Fruit fly (Drosophila melanogaster) whole organism, prepupa: ENCODE data around the gene lic.

Source experiments
- Blimp-1 ChIP-seq: fragments of 200-800 bp; sonication (Bioruptor generic); optimal IDR thresholded peaks from 3 replicates; lab custom pipeline; 2017; ENCODE audit warnings: missing biosample characterization, missing genetic modification characterization, mild to moderate bottlenecking, moderate library complexity, missing genetic modification reagents
- CG10669 ChIP-seq: fragments of 200-800 bp; sonication (Bioruptor generic); optimal IDR thresholded peaks from 3 replicates; lab custom pipeline; 2018; ENCODE audit warnings: missing biosample characterization, mild to moderate bottlenecking, missing genetic modification characterization, moderate library complexity
- CG11294 ChIP-seq: fragments of 200-800 bp; sonication (Bioruptor generic); IDR thresholded peaks from 2 replicates; pipeline ENCODE4 v1.3.6; 2022; ENCODE audit warnings: missing biosample characterization, missing genetic modification characterization
- CG11762 ChIP-seq: fragments of 200-800 bp; sonication (Bioruptor generic); optimal IDR thresholded peaks from 3 replicates; lab custom pipeline; 2016; ENCODE audit warnings: missing biosample characterization, missing genetic modification characterization; ENCODE audit not compliant: insufficient read depth
- CG15336 ChIP-seq: fragments of 200-800 bp; sonication (Bioruptor generic); IDR thresholded peaks from 2 replicates; pipeline ENCODE4 v1.3.6; 2022; ENCODE audit warnings: missing biosample characterization, missing genetic modification characterization
- CG1621 ChIP-seq: fragments of 200-800 bp; sonication (Bioruptor generic); optimal IDR thresholded peaks from 3 replicates; lab custom pipeline; 2018; ENCODE audit warnings: missing biosample characterization, mild to moderate bottlenecking, missing genetic modification characterization
- CG16779 ChIP-seq: fragments of 200-800 bp; sonication (Bioruptor generic); optimal IDR thresholded peaks from 3 replicates; lab custom pipeline; 2017; ENCODE audit warnings: missing biosample characterization, mild to moderate bottlenecking, missing genetic modification characterization
- CG3032 ChIP-seq: fragments of 200-800 bp; optimal IDR thresholded peaks from 2 replicates; lab custom pipeline; 2019; ENCODE audit warnings: missing biosample characterization, mild to moderate bottlenecking, missing genetic modification characterization, moderate library complexity
- CG31627 ChIP-seq: fragments of 200-800 bp; sonication (Bioruptor generic); optimal IDR thresholded peaks from 3 replicates; lab custom pipeline; 2016; ENCODE audit warnings: missing biosample characterization, missing genetic modification characterization
- CG32006 ChIP-seq: fragments of 200-800 bp; sonication (Bioruptor generic); optimal IDR thresholded peaks from 3 replicates; lab custom pipeline; 2017; ENCODE audit warnings: missing biosample characterization, mild to moderate bottlenecking, missing genetic modification characterization
- CG34406 ChIP-seq: fragments of 200-800 bp; sonication (Bioruptor generic); optimal IDR thresholded peaks from 3 replicates; lab custom pipeline; 2016; ENCODE audit warnings: missing biosample characterization, missing genetic modification characterization
- CG3919 ChIP-seq: fragments of 200-800 bp; sonication (Bioruptor generic); optimal IDR thresholded peaks from 3 replicates; lab custom pipeline; 2016; ENCODE audit warnings: missing biosample characterization, missing genetic modification characterization
- CG4318 ChIP-seq: fragments of 200-800 bp; sonication (Bioruptor generic); optimal IDR thresholded peaks from 3 replicates; lab custom pipeline; 2017; ENCODE audit warnings: missing biosample characterization, mild to moderate bottlenecking, missing genetic modification characterization
- CG6163 ChIP-seq: fragments of 200-800 bp; sonication (Bioruptor generic); IDR thresholded peaks from 3 replicates; pipeline ENCODE4 v1.3.6; 2022; ENCODE audit warnings: missing biosample characterization, missing genetic modification characterization
- CG6276 ChIP-seq: fragments of 200-800 bp; sonication (Bioruptor generic); optimal IDR thresholded peaks from 2 replicates; lab custom pipeline; 2017; ENCODE audit warnings: missing biosample characterization, mild to moderate bottlenecking, missing genetic modification characterization
- CG6792 ChIP-seq: fragments of 200-800 bp; sonication (Bioruptor generic); optimal IDR thresholded peaks from 3 replicates; lab custom pipeline; 2016; ENCODE audit warnings: missing biosample characterization, missing genetic modification characterization
- CG6808 ChIP-seq: fragments of 200-800 bp; sonication (Bioruptor generic); optimal IDR thresholded peaks from 3 replicates; lab custom pipeline; 2017; ENCODE audit warnings: missing biosample characterization, missing genetic modification characterization, mild to moderate bottlenecking, moderate library complexity, missing genetic modification reagents
- CG6854 ChIP-seq: fragments of 200-800 bp; sonication (Bioruptor generic); optimal IDR thresholded peaks from 2 replicates; lab custom pipeline; 2017; ENCODE audit warnings: missing biosample characterization, mild to moderate bottlenecking, missing genetic modification characterization
- CG8119 ChIP-seq: fragments of 200-800 bp; sonication (Bioruptor generic); IDR thresholded peaks from 3 replicates; pipeline ENCODE4 v1.3.6; 2022; ENCODE audit warnings: missing biosample characterization, missing genetic modification characterization
- CG8319 ChIP-seq: fragments of 200-800 bp; sonication (Bioruptor generic); optimal IDR thresholded peaks from 3 replicates; lab custom pipeline; 2016; ENCODE audit warnings: missing biosample characterization, missing genetic modification characterization
- CG9139 ChIP-seq: fragments of 200-800 bp; sonication (Bioruptor generic); optimal IDR thresholded peaks from 3 replicates; lab custom pipeline; 2017; ENCODE audit warnings: missing biosample characterization, mild to moderate bottlenecking, missing genetic modification characterization
- Eip75B ChIP-seq: fragments of 200-800 bp; sonication (Bioruptor generic); optimal IDR thresholded peaks from 3 replicates; lab custom pipeline; 2016; ENCODE audit warnings: missing biosample characterization, missing genetic modification characterization
- Ets21C ChIP-seq: fragments of 200-800 bp; sonication (Bioruptor generic); optimal IDR thresholded peaks from 3 replicates; lab custom pipeline; 2016; ENCODE audit warnings: missing biosample characterization, missing genetic modification characterization
- Ets96B ChIP-seq: fragments of 200-800 bp; optimal IDR thresholded peaks from 2 replicates; lab custom pipeline; 2019; ENCODE audit warnings: missing biosample characterization, mild to moderate bottlenecking, missing genetic modification characterization, moderate library complexity
- Gug ChIP-seq: fragments of 200-800 bp; sonication (Bioruptor generic); IDR thresholded peaks from 2 replicates; pipeline ENCODE4 v1.3.6; 2022; ENCODE audit warnings: missing biosample characterization, missing genetic modification characterization
- Hr39 ChIP-seq: fragments of 200-800 bp; sonication (Bioruptor generic); optimal IDR thresholded peaks from 2 replicates; lab custom pipeline; 2016; ENCODE audit warnings: missing biosample characterization, missing genetic modification characterization
- Hr4 ChIP-seq: fragments of 200-800 bp; sonication (Bioruptor generic); optimal IDR thresholded peaks from 3 replicates; lab custom pipeline; 2016; ENCODE audit warnings: missing biosample characterization, missing genetic modification characterization
- Lpt ChIP-seq: fragments of 200-800 bp; sonication (Bioruptor generic); optimal IDR thresholded peaks from 3 replicates; lab custom pipeline; 2016; ENCODE audit warnings: missing biosample characterization, missing genetic modification characterization
- Met ChIP-seq: fragments of 200-800 bp; sonication (Bioruptor generic); optimal IDR thresholded peaks from 3 replicates; lab custom pipeline; 2016; ENCODE audit warnings: missing biosample characterization, missing genetic modification characterization
- OdsH ChIP-seq: fragments of 200-800 bp; sonication (Bioruptor generic); optimal IDR thresholded peaks from 3 replicates; lab custom pipeline; 2016; ENCODE audit warnings: missing biosample characterization, missing genetic modification characterization
- Smox ChIP-seq: fragments of 200-800 bp; sonication (Bioruptor generic); optimal IDR thresholded peaks from 3 replicates; lab custom pipeline; 2016; ENCODE audit warnings: missing biosample characterization, missing genetic modification characterization
- Sox102F ChIP-seq: fragments of 200-800 bp; sonication (Bioruptor generic); optimal IDR thresholded peaks from 2 replicates; lab custom pipeline; 2016; ENCODE audit warnings: missing biosample characterization, mild to moderate bottlenecking, missing genetic modification characterization
- Sox14 ChIP-seq: fragments of 200-800 bp; sonication (Bioruptor generic); optimal IDR thresholded peaks from 3 replicates; lab custom pipeline; 2016; ENCODE audit warnings: missing biosample characterization, missing genetic modification characterization
- Sox15 ChIP-seq: fragments of 200-800 bp; sonication (Bioruptor generic); optimal IDR thresholded peaks from 3 replicates; lab custom pipeline; 2016; ENCODE audit warnings: missing biosample characterization, missing genetic modification characterization
- achi ChIP-seq: fragments of 200-800 bp; sonication (Bioruptor generic); optimal IDR thresholded peaks from 3 replicates; lab custom pipeline; 2016; ENCODE audit warnings: missing biosample characterization, missing genetic modification characterization
- acj6 ChIP-seq: fragments of 200-800 bp; sonication (Bioruptor generic); optimal IDR thresholded peaks from 3 replicates; lab custom pipeline; 2016; ENCODE audit warnings: missing biosample characterization, missing genetic modification characterization
- cyc ChIP-seq: fragments of 200-800 bp; sonication (Bioruptor generic); optimal IDR thresholded peaks from 3 replicates; lab custom pipeline; 2016; ENCODE audit warnings: missing biosample characterization, missing genetic modification characterization
- dsx ChIP-seq: fragments of 200-800 bp; optimal IDR thresholded peaks from 3 replicates; lab custom pipeline; 2019; ENCODE audit warnings: missing biosample characterization, mild to moderate bottlenecking, missing genetic modification characterization, moderate library complexity; ENCODE audit not compliant: poor library complexity, severe bottlenecking
- eg ChIP-seq: fragments of 200-800 bp; sonication (Bioruptor generic); IDR thresholded peaks from 3 replicates; pipeline ENCODE4 v1.3.6; 2022; ENCODE audit warnings: missing biosample characterization, missing genetic modification characterization
- esn ChIP-seq: fragments of 200-800 bp; sonication (Bioruptor generic); optimal IDR thresholded peaks from 2 replicates; lab custom pipeline; 2016; ENCODE audit warnings: missing biosample characterization, mild to moderate bottlenecking, missing genetic modification characterization, moderate library complexity
- fd59A ChIP-seq: fragments of 200-800 bp; sonication (Bioruptor generic); optimal IDR thresholded peaks from 2 replicates; lab custom pipeline; 2017; ENCODE audit warnings: missing biosample characterization, mild to moderate bottlenecking, missing genetic modification characterization, missing genetic modification reagents
- fd85E ChIP-seq: fragments of 200-800 bp; sonication (Bioruptor generic); optimal IDR thresholded peaks from 3 replicates; lab custom pipeline; 2016; ENCODE audit warnings: missing biosample characterization, missing genetic modification characterization
- fkh ChIP-seq: fragments of 200-800 bp; sonication (Bioruptor generic); optimal IDR thresholded peaks from 3 replicates; lab custom pipeline; 2017; ENCODE audit warnings: missing biosample characterization, mild to moderate bottlenecking, missing genetic modification characterization, moderate library complexity
- lz ChIP-seq: fragments of 200-800 bp; sonication (Bioruptor generic); optimal IDR thresholded peaks from 3 replicates; lab custom pipeline; 2016; ENCODE audit warnings: missing biosample characterization, missing genetic modification characterization
- net ChIP-seq: fragments of 200-800 bp; sonication (Bioruptor generic); optimal IDR thresholded peaks from 3 replicates; lab custom pipeline; 2016; ENCODE audit warnings: missing biosample characterization, missing genetic modification characterization
- pdm3 ChIP-seq: fragments of 200-800 bp; sonication (Bioruptor generic); optimal IDR thresholded peaks from 3 replicates; lab custom pipeline; 2016; ENCODE audit warnings: missing biosample characterization, missing genetic modification characterization
- salr ChIP-seq, 2 experiments: fragments of 200-800 bp; sonication (Bioruptor generic); optimal IDR thresholded peaks; 3 replicates each; lab custom pipeline; 2016 to 2018; ENCODE audit warnings: missing biosample characterization in 2 of 2, missing genetic modification characterization in 2 of 2, mild to moderate bottlenecking in 1 of 2
- spab ChIP-seq: fragments of 200-800 bp; sonication (Bioruptor generic); optimal IDR thresholded peaks from 2 replicates; lab custom pipeline; 2017; ENCODE audit warnings: missing biosample characterization, mild to moderate bottlenecking, missing genetic modification characterization, missing genetic modification reagents
- ss ChIP-seq, 2 experiments: fragments of 200-800 bp; sonication (Bioruptor generic); optimal IDR thresholded peaks; 2 replicates in 1 of 2; 3 replicates in 1 of 2; lab custom pipeline; 2017 to 2018; ENCODE audit warnings: mild to moderate bottlenecking in 2 of 2, missing biosample characterization in 2 of 2, missing genetic modification characterization in 2 of 2, moderate library complexity in 1 of 2
- svp ChIP-seq: fragments of 200-800 bp; sonication (Bioruptor generic); peaks from one replicate; lab custom pipeline; 2016; ENCODE audit warnings: missing biosample characterization, missing genetic modification characterization
- topi ChIP-seq: fragments of 200-800 bp; sonication (Bioruptor generic); optimal IDR thresholded peaks from 3 replicates; lab custom pipeline; 2016; ENCODE audit warnings: missing biosample characterization, missing genetic modification characterization
- vri ChIP-seq: fragments of 200-800 bp; sonication (Bioruptor generic); optimal IDR thresholded peaks from 3 replicates; lab custom pipeline; 2016; ENCODE audit warnings: missing biosample characterization, mild to moderate bottlenecking, missing genetic modification characterization

lic gene

dm6 chrX:13143100-13143499 is 52.2 kb downstream of the lic start:
- TF ChIP-seq CG6163 (peak; percentile 91), Blimp-1 (GFP tag; lab: Kevin White, UChicago) (peak; percentile 16), svp (GFP tag; lab: Kevin White, UChicago) (peak; percentile 81), Sox14 (GFP tag; lab: Kevin White, UChicago) (peak; percentile 45), CG1621 (tag; lab: Kevin White, UChicago) (peak; percentile 61), CG6792 (GFP tag; lab: Kevin White, UChicago) (peak; percentile 63), pdm3 (GFP tag; lab: Kevin White, UChicago) (peak; percentile 81), CG3919 (GFP tag; lab: Kevin White, UChicago) (peak; percentile 82), CG6808 (GFP tag; lab: Kevin White, UChicago) (peak; percentile 69), net (peak; percentile 77), fd59A (GFP tag; lab: Kevin White, UChicago) (peak; percentile 61), Sox102F (peak; percentile 63), Gug (GFP tag; lab: Robert Waterston, UW) (peak; percentile 76), CG4318 (GFP tag; lab: Kevin White, UChicago) (peak; percentile 91), ss (GFP tag; optimal IDR thresholded peaks at IDR 0.05; lab: Kevin White, UChicago) (peak; percentile 81 to 89), CG15336 (peak; percentile 92), Smox (GFP tag; lab: Kevin White, UChicago) (peak; percentile 64), achi (GFP tag; lab: Kevin White, UChicago) (peak; percentile 82), spab (GFP tag; lab: Kevin White, UChicago) (peak; percentile 59), lz (GFP tag; lab: Kevin White, UChicago) (peak; percentile 55), acj6 (GFP tag; lab: Kevin White, UChicago) (peak; percentile 76), Hr4 (peak; percentile 86), CG6276 (GFP tag; lab: Kevin White, UChicago) (peak; percentile 87), CG11762 (GFP tag; lab: Kevin White, UChicago) (peak; percentile 73), CG6854 (GFP tag; lab: Kevin White, UChicago) (peak; percentile 7), Ets96B (tag; lab: Kevin White, UChicago) (peak; percentile 46), CG16779 (tag; lab: Kevin White, UChicago) (peak; percentile 60), Lpt (GFP tag; lab: Kevin White, UChicago) (peak; percentile 78), CG3032 (tag; lab: Kevin White, UChicago) (peak; percentile 75), salr (GFP tag; optimal IDR thresholded peaks at IDR 0.05; lab: Kevin White, UChicago) (peak; percentile 37 to 61), CG31627 (GFP tag; lab: Kevin White, UChicago) (peak; percentile 49), CG10669 (GFP tag; lab: Kevin White, UChicago) (peak; percentile 72), CG32006 (peak; percentile 89), esn (peak; percentile 71), vri (peak; percentile 17), Hr39 (GFP tag; lab: Kevin White, UChicago) (peak; percentile 46), fkh (GFP tag; lab: Kevin White, UChicago) (no peak), CG34406 (GFP tag; lab: Kevin White, UChicago) (peak; percentile 73), Ets21C (GFP tag; lab: Kevin White, UChicago) (no peak), Met (GFP tag; lab: Kevin White, UChicago) (peak; percentile 53), topi (GFP tag; lab: Kevin White, UChicago) (peak; percentile 57), fd85E (no peak), CG8119 (GFP tag; lab: Robert Waterston, UW) (peak; percentile 91), Eip75B (peak; percentile 71), CG8319 (GFP tag; lab: Kevin White, UChicago) (peak; percentile 34), dsx (GFP tag; lab: Kevin White, UChicago) (peak; percentile 76), eg (GFP tag; lab: Robert Waterston, UW) (peak; percentile 91), cyc (GFP tag; lab: Kevin White, UChicago) (peak; percentile 37), CG9139 (GFP tag; lab: Kevin White, UChicago) (peak; percentile 58), OdsH (GFP tag; lab: Kevin White, UChicago) (peak; percentile 82), Sox15 (GFP tag; lab: Kevin White, UChicago) (peak; percentile 30), CG11294 (GFP tag; lab: Robert Waterston, UW) (peak; percentile 49; the same call in 1 of the 2 replicates)
